Worm (Caenorhabditis elegans) whole organism, mixed stage, embryonic: ENCODE data around the gene R07E3.7.

Source experiments
- ceh-83 ChIP-seq: fragments of 200-800 bp; sonication (Bioruptor generic); optimal IDR thresholded peaks from 2 replicates; lab custom pipeline; 2018; ENCODE audit warnings: mild to moderate bottlenecking, missing genetic modification characterization, missing compliant biosample characterization
- unc-62 ChIP-seq: fragments of 150-350 bp; optimal IDR thresholded peaks from 2 replicates; lab custom pipeline; 2014; ENCODE audit warnings: missing biosample characterization, missing genetic modification reagents, missing genetic modification characterization

ce11 chrX:10306923-10307322, 48.6 kb downstream of the R07E3.7 start:
- TF ChIP-seq unc-62 = no peak
- no peak for TF ChIP-seq ceh-83 (GFP tag; lab: Kevin White, UChicago)
